Worm (Caenorhabditis elegans): ENCODE measurements around the gene srbc-42.
A peak's percentile ranks its signal among the peaks of the same experiment; 100 is the strongest.

Gene srbc-42

DNA sequence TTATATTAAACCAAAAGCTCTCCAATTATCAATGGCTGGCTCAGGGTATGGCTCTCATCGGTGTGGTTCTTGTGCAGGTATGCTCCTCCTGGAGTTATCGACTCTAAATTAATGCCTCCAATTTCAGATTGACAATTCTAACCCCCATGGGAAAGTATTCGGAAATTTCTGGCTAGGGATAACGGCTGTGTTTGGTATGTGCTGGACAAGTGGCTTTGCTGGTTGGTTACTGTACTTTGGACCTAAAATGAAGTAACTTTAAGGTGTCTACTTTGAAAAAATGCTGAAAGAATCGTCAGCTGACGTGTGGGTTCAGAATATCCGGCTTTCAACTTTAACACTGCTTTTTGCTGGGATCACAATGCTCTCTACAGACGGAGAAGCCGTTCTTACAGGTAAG, 25.9 kb upstream of the srbc-42 start:
- TF ChIP-seq sea-2 (GFP tag; optimal IDR thresholded peaks at IDR 0.05) (no peak), ztf-4 (tag; optimal IDR thresholded peaks at IDR 0.05) (no peak), fkh-10 (GFP tag; optimal IDR thresholded peaks at IDR 0.05) (no peak), ceh-16 (tag; optimal IDR thresholded peaks at IDR 0.05) (no peak), egl-27 (tag; optimal IDR thresholded peaks at IDR 0.05) (no peak), mml-1 (tag; optimal IDR thresholded peaks at IDR 0.05) (no peak), aly-2 (tag; optimal IDR thresholded peaks at IDR 0.05) (no peak), hmg-11 (tag; optimal IDR thresholded peaks at IDR 0.05) (no peak), nhr-67 (tag; optimal IDR thresholded peaks at IDR 0.05) (no peak), R02D3.7 (tag; optimal IDR thresholded peaks at IDR 0.05) (no peak), ama-1 (optimal IDR thresholded peaks at IDR 0.05) (no peak), fos-1 (tag; optimal IDR thresholded peaks at IDR 0.05) (no peak), mdl-1 (tag; optimal IDR thresholded peaks at IDR 0.05) (no peak), nhr-77 (tag; optimal IDR thresholded peaks at IDR 0.05) (no peak), nfya-1 (tag; optimal IDR thresholded peaks at IDR 0.05; ENCODE audit: insufficient read depth) (no peak), ceh-9 (tag; optimal IDR thresholded peaks at IDR 0.05) (no peak), elt-3 (tag; optimal IDR thresholded peaks at IDR 0.05) (no peak), lsy-12 (tag; optimal IDR thresholded peaks at IDR 0.05) (no peak)

DNA sequence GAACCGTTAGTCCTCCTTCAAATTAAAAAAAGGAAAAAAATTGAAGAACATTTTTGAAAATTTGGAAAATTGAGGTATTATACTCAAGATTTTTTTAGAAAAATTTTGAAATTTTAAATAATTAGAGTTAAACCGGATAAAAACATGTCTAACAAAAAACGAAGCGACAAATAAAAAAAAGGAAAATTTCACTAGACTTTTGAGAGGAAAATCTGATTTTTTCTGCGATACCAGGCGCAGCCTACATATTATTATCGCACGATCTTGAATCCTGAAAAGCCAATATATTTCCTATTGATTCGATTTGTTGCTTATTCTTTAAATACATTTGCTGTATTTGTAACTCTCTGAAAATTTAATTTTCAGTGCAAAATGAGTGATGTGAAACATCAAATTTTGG, 24.3 kb upstream of the srbc-42 start, which contains the start of gene nstp-8:
nstp-8 (plus strand) TSS at position 301 of the 400 bp plus-strand sequence.
- TF ChIP-seq zag-1 (tag; optimal IDR thresholded peaks at IDR 0.05) (no peak), fkh-2 (tag; optimal IDR thresholded peaks at IDR 0.05) (no peak), sea-2 (GFP tag; optimal IDR thresholded peaks at IDR 0.05) (no peak), ceh-16 (tag; optimal IDR thresholded peaks at IDR 0.05) (no peak), jun-1 (tag; optimal IDR thresholded peaks at IDR 0.05) (no peak), nfya-1 (tag; optimal IDR thresholded peaks at IDR 0.05; ENCODE audit: insufficient read depth) (no peak), unc-62 (GFP tag; optimal IDR thresholded peaks at IDR 0.05) (no peak), pha-4 (tag; optimal IDR thresholded peaks at IDR 0.05) (no peak), egl-5 (tag; optimal IDR thresholded peaks at IDR 0.05) (no peak), nhr-23 (tag; optimal IDR thresholded peaks at IDR 0.05) (no peak)

DNA sequence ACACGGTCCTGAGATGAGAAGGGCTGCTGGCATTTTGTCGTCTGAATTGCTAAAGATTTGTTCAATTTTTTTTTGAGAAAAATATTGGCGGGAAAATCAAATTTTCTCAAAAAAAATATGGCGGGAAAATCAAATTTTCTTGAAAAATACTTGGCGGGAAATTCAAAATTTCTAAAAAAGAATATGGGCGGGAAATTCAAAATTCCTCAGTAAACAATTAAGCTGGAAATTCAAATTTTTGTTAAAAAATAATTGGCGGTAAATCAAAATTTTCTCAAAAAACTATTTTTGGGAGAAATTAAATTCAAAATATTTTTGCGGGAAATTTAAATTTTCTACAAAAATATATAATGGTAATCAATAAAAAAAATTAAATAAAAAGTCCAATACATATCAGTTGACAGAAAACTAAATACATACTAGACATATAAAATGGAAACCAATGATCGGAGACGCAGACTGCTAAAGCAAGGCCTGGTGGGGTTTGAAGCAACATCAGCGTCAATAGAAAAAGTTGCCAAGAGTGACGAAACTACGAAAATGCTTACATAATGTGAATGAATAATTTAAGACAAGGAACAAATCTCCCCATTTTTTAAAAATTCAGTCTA, 23.5 kb upstream of the srbc-42 start, which contains the start of gene nhr-184:
nhr-184 (minus strand) TSS at position 51 of the 611 bp plus-strand sequence.
- TF ChIP-seq pha-4 (tag; optimal IDR thresholded peaks at IDR 0.05): peak; percentile 58
- TF ChIP-seq mml-1 (tag; optimal IDR thresholded peaks at IDR 0.05): no peak
- peak; percentile 42 for TF ChIP-seq hmg-11 (tag; optimal IDR thresholded peaks at IDR 0.05)
- TF ChIP-seq pqm-1 (tag; optimal IDR thresholded peaks at IDR 0.05): peak; percentile 25
- TF ChIP-seq ceh-16 (tag; optimal IDR thresholded peaks at IDR 0.05): no peak
- TF ChIP-seq elt-2 (tag; optimal IDR thresholded peaks at IDR 0.05): peak; percentile 27

DNA sequence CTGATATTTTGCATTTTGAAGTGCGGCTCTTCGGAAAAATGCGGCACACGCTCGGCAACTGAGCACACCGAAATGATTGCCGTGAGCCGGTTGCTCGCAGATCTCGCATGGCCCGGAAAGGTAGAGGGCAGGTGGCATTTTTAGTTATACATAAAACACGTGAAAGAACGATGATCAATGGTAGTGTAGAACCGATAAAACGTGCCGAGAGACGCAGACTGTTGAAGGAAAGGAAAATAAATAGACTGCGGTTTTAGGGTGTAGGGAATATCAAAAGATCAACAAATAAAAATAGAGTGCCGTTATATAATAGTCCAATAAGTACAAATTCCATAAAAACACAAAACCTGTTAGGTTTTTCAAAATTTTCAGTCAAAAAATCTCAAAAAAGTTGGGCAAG, 20.9 kb upstream of the srbc-42 start, which contains the start of gene nhr-133:
nhr-133 (minus strand) TSS at position 183 of the 400 bp plus-strand sequence.
- TF ChIP-seq elt-2 (tag; optimal IDR thresholded peaks at IDR 0.05) (peak; percentile 38), fkh-2 (tag; optimal IDR thresholded peaks at IDR 0.05) (no peak), elt-1 (tag; optimal IDR thresholded peaks at IDR 0.05) (no peak), pha-4 (tag; optimal IDR thresholded peaks at IDR 0.05) (peak; percentile 73), ama-1 (optimal IDR thresholded peaks at IDR 0.05) (no peak), nhr-11 (tag; optimal IDR thresholded peaks at IDR 0.05) (no peak)

ce11 chrV:2207527-2207926, 16.5 kb upstream of the srbc-42 start:
- TF ChIP-seq nfya-1 (tag; optimal IDR thresholded peaks at IDR 0.05; ENCODE audit: insufficient read depth): peak; percentile 84
- no peak for TF ChIP-seq sea-2 (GFP tag; optimal IDR thresholded peaks at IDR 0.05)

DNA sequence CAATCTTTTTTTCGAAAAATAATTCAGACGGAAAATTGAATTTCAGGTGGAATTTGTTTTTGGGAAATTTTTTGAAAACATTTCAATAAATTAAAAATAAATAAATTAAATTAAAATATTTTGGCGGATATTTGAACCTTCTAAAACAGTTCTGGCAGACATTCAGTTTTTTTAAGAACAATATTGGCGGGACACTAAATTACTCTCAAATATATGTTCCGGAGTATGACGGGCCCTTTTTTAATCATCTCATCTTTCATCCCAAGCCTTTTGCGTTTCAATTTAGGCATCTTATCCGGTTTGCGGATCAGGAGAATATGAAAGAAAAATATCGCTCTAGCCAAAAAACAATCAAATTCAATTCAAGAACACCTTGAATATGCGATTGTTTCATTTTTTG, 15.8 kb upstream of the srbc-42 start, which contains the start of gene svh-11:
svh-11 (plus strand) TSS at position 301 of the 400 bp plus-strand sequence.
- no peak for TF ChIP-seq nhr-25 (tag; optimal IDR thresholded peaks at IDR 0.05)
- no peak for TF ChIP-seq ztf-4 (tag; optimal IDR thresholded peaks at IDR 0.05)
- TF ChIP-seq fos-1 (tag; optimal IDR thresholded peaks at IDR 0.05): no peak
- no peak for TF ChIP-seq unc-39 (tag; optimal IDR thresholded peaks at IDR 0.05)
- no peak for TF ChIP-seq nhr-77 (tag; optimal IDR thresholded peaks at IDR 0.05)
- no peak for TF ChIP-seq pqm-1 (tag; optimal IDR thresholded peaks at IDR 0.05)
- no peak for TF ChIP-seq elt-3 (tag; optimal IDR thresholded peaks at IDR 0.05)
- TF ChIP-seq snpc-4 (tag; optimal IDR thresholded peaks at IDR 0.05): no peak
- no peak for TF ChIP-seq aly-2 (tag; optimal IDR thresholded peaks at IDR 0.05)
- TF ChIP-seq nhr-28 (tag; optimal IDR thresholded peaks at IDR 0.05): no peak
- TF ChIP-seq nhr-76 (tag; optimal IDR thresholded peaks at IDR 0.05): no peak
- TF ChIP-seq mml-1 (tag; optimal IDR thresholded peaks at IDR 0.05): no peak
- TF ChIP-seq fkh-10 (GFP tag; optimal IDR thresholded peaks at IDR 0.05): no peak
- TF ChIP-seq mdl-1 (tag; optimal IDR thresholded peaks at IDR 0.05): no peak
- TF ChIP-seq nhr-23 (tag; optimal IDR thresholded peaks at IDR 0.05): no peak
- no peak for TF ChIP-seq sea-2 (GFP tag; optimal IDR thresholded peaks at IDR 0.05)
- TF ChIP-seq skn-1 (tag; optimal IDR thresholded peaks at IDR 0.05): no peak
- TF ChIP-seq ceh-28 (tag; optimal IDR thresholded peaks at IDR 0.05): no peak
